Worm (Caenorhabditis elegans): Measurements from ENCODE around the gene clec-207.

ce11 chrV:2053509-2053908 is 42.4 kb upstream of the clec-207 start, which contains the start of gene comt-5:
- TF ChIP-seq hlh-13 (GFP tag; optimal IDR thresholded peaks at IDR 0.05) (no peak), pat-9 (tag; optimal IDR thresholded peaks at IDR 0.05) (no peak), ztf-16 (tag; optimal IDR thresholded peaks at IDR 0.05) (no peak), nfya-1 (tag; optimal IDR thresholded peaks at IDR 0.05) (no peak)
